Fruit fly (Drosophila melanogaster) whole organism, wandering third instar larva: Measurements from ENCODE around the gene CG4004.

Source experiments
- Abd-B ChIP-seq: fragments of >200 bp; optimal IDR thresholded peaks from 2 replicates; lab custom pipeline; 2017; ENCODE audit warnings: missing biosample characterization, missing genetic modification characterization
- CG9705 ChIP-seq: fragments of 200-800 bp; sonication (Bioruptor generic); optimal IDR thresholded peaks from 2 replicates; lab custom pipeline; 2018; ENCODE audit warnings: missing biosample characterization, mild to moderate bottlenecking, missing genetic modification characterization
- CrebA ChIP-seq: fragments of 200-800 bp; sonication (Bioruptor generic); optimal IDR thresholded peaks from 2 replicates; lab custom pipeline; 2016; ENCODE audit warnings: missing biosample characterization, mild to moderate bottlenecking, missing genetic modification characterization, borderline replicate concordance
- Dfd ChIP-seq: fragments of >200 bp; optimal IDR thresholded peaks from 2 replicates; lab custom pipeline; 2017; ENCODE audit warnings: missing biosample characterization, missing genetic modification characterization
- Dif ChIP-seq: fragments of 200-275, 200-300 bp; sonication (Bioruptor generic); optimal IDR thresholded peaks from 2 replicates; lab custom pipeline; 2018; ENCODE audit warnings: missing biosample characterization, missing genetic modification characterization; ENCODE audit not compliant: partially characterized antibody
- GATAd ChIP-seq: sonication (Bioruptor generic); optimal IDR thresholded peaks from 2 replicates; lab custom pipeline; 2016; ENCODE audit warnings: missing biosample characterization, missing genetic modification characterization
- HLH106 ChIP-seq: fragments of 200-800 bp; optimal IDR thresholded peaks from 3 replicates; lab custom pipeline; 2019; ENCODE audit warnings: missing biosample characterization, mild to moderate bottlenecking, missing genetic modification characterization, moderate library complexity
- Hnf4 ChIP-seq: fragments of 200-800 bp; sonication (Bioruptor generic); optimal IDR thresholded peaks from 2 replicates; lab custom pipeline; 2016; ENCODE audit warnings: missing biosample characterization, mild to moderate bottlenecking, missing genetic modification characterization
- Hr78 ChIP-seq: fragments of >200 bp; optimal IDR thresholded peaks from 2 replicates; lab custom pipeline; 2017; ENCODE audit warnings: missing biosample characterization, missing genetic modification characterization
- Hr83 ChIP-seq: fragments of 200-300 bp; sonication (Bioruptor generic); optimal IDR thresholded peaks from 2 replicates; lab custom pipeline; 2016; ENCODE audit warnings: missing biosample characterization, mild to moderate bottlenecking, missing genetic modification characterization, moderate library complexity; ENCODE audit not compliant: poor library complexity, severe bottlenecking
- Jra ChIP-seq: sonication (Bioruptor generic); optimal IDR thresholded peaks from 2 replicates; lab custom pipeline; 2016; ENCODE audit warnings: missing biosample characterization, missing genetic modification characterization
- Mio ChIP-seq: sonication (Bioruptor generic); optimal IDR thresholded peaks from 2 replicates; lab custom pipeline; 2016; ENCODE audit warnings: missing biosample characterization, missing genetic modification characterization
- Myc ChIP-seq: fragments of >200 bp; optimal IDR thresholded peaks from 2 replicates; lab custom pipeline; 2017
- N ChIP-seq: fragments of >200 bp; optimal IDR thresholded peaks from 2 replicates; lab custom pipeline; 2018; ENCODE audit warnings: missing biosample characterization, missing external identifiers, missing genetic modification characterization
- OdsH ChIP-seq: fragments of 200-800 bp; sonication (Bioruptor generic); optimal IDR thresholded peaks from 2 replicates; lab custom pipeline; 2016; ENCODE audit warnings: missing biosample characterization, mild to moderate bottlenecking, missing genetic modification characterization
- Rel ChIP-seq, 2 experiments: fragments of 200-800 bp; sonication (Bioruptor generic) in 1 of 2; optimal IDR thresholded peaks; 2 replicates in 1 of 2; 3 replicates in 1 of 2; lab custom pipeline; 2016 to 2019; ENCODE audit warnings: mild to moderate bottlenecking in 2 of 2, missing biosample characterization in 2 of 2, missing genetic modification characterization in 2 of 2, moderate library complexity in 1 of 2
- Sp1 ChIP-seq: fragments of 200-800 bp; sonication (Bioruptor generic); optimal IDR thresholded peaks from 3 replicates; lab custom pipeline; 2019; ENCODE audit warnings: missing biosample characterization, mild to moderate bottlenecking, missing genetic modification characterization, moderate library complexity
- Vsx2 ChIP-seq: fragments of 200-300, 225-300 bp; sonication (Bioruptor generic); optimal IDR thresholded peaks from 2 replicates; lab custom pipeline; 2018; ENCODE audit warnings: missing biosample characterization, missing genetic modification characterization; ENCODE audit not compliant: partially characterized antibody
- br ChIP-seq: fragments of 200-800 bp; sonication (Bioruptor generic); optimal IDR thresholded peaks from 2 replicates; lab custom pipeline; 2016; ENCODE audit warnings: missing biosample characterization, missing genetic modification characterization
- brk ChIP-seq: fragments of 200-800 bp; sonication (Bioruptor generic); optimal IDR thresholded peaks from 2 replicates; lab custom pipeline; 2016; ENCODE audit warnings: missing biosample characterization, mild to moderate bottlenecking, missing genetic modification characterization
- dmrt93B ChIP-seq: fragments of 200-800 bp; sonication (Bioruptor generic); optimal IDR thresholded peaks from 2 replicates; lab custom pipeline; 2018; ENCODE audit warnings: missing biosample characterization, mild to moderate bottlenecking, missing genetic modification characterization
- dsf ChIP-seq: sonication (Bioruptor generic); optimal IDR thresholded peaks from 2 replicates; lab custom pipeline; 2016; ENCODE audit warnings: missing biosample characterization, missing genetic modification characterization, borderline replicate concordance
- ey ChIP-seq: fragments of 200-800 bp; sonication (Bioruptor generic); optimal IDR thresholded peaks from 2 replicates; lab custom pipeline; 2016; ENCODE audit warnings: missing biosample characterization, missing genetic modification characterization
- foxo ChIP-seq, 2 experiments: fragments of 200-800 bp; sonication (Bioruptor generic); optimal IDR thresholded peaks; 2 replicates in 1 of 2; 3 replicates in 1 of 2; lab custom pipeline; 2016 to 2017; ENCODE audit warnings: missing biosample characterization in 2 of 2, missing genetic modification characterization in 2 of 2
- fru ChIP-seq: fragments of 200-800 bp; sonication (Bioruptor generic); optimal IDR thresholded peaks from 3 replicates; lab custom pipeline; 2016; ENCODE audit warnings: missing biosample characterization, mild to moderate bottlenecking, missing genetic modification characterization
- h ChIP-seq: fragments of 200-800 bp; sonication (Bioruptor generic); optimal IDR thresholded peaks from 3 replicates; lab custom pipeline; 2016; ENCODE audit warnings: missing biosample characterization, mild to moderate bottlenecking, missing genetic modification characterization
- jim ChIP-seq: fragments of 175-275, 200-325 bp; sonication (Bioruptor generic); optimal IDR thresholded peaks from 2 replicates; lab custom pipeline; 2016; ENCODE audit warnings: missing biosample characterization, mild to moderate bottlenecking, missing genetic modification characterization
- lola ChIP-seq: fragments of >200 bp; optimal IDR thresholded peaks from 2 replicates; lab custom pipeline; 2017; ENCODE audit warnings: missing biosample characterization, missing genetic modification characterization
- pan ChIP-seq: fragments of >200 bp; optimal IDR thresholded peaks from 2 replicates; lab custom pipeline; 2017
- psq ChIP-seq: fragments of 200-800 bp; sonication (Bioruptor generic); optimal IDR thresholded peaks from 3 replicates; lab custom pipeline; 2017; ENCODE audit warnings: missing biosample characterization, mild to moderate bottlenecking, missing genetic modification characterization, moderate library complexity
- rgr ChIP-seq: fragments of 200-800 bp; sonication (Bioruptor generic); optimal IDR thresholded peaks from 3 replicates; lab custom pipeline; 2016; ENCODE audit warnings: missing biosample characterization, mild to moderate bottlenecking, missing genetic modification characterization
- sage ChIP-seq: fragments of 200-800 bp; sonication (Bioruptor generic); optimal IDR thresholded peaks from 2 replicates; lab custom pipeline; 2016; ENCODE audit warnings: missing biosample characterization, mild to moderate bottlenecking, missing genetic modification characterization
- sv ChIP-seq: fragments of 200-800 bp; sonication (Bioruptor generic); optimal IDR thresholded peaks from 3 replicates; lab custom pipeline; 2016; ENCODE audit warnings: missing biosample characterization, missing genetic modification characterization
- tai ChIP-seq: sonication (Bioruptor generic); optimal IDR thresholded peaks from 2 replicates; lab custom pipeline; 2016; ENCODE audit warnings: missing biosample characterization, missing genetic modification characterization
- usp ChIP-seq: fragments of >200 bp; optimal IDR thresholded peaks from 2 replicates; lab custom pipeline; 2017; ENCODE audit warnings: missing biosample characterization, missing genetic modification characterization
- woc ChIP-seq: sonication (Bioruptor generic); optimal IDR thresholded peaks from 2 replicates; lab custom pipeline; 2016; ENCODE audit warnings: missing biosample characterization, mild to moderate bottlenecking, missing genetic modification characterization

The CG4004 gene

DNA sequence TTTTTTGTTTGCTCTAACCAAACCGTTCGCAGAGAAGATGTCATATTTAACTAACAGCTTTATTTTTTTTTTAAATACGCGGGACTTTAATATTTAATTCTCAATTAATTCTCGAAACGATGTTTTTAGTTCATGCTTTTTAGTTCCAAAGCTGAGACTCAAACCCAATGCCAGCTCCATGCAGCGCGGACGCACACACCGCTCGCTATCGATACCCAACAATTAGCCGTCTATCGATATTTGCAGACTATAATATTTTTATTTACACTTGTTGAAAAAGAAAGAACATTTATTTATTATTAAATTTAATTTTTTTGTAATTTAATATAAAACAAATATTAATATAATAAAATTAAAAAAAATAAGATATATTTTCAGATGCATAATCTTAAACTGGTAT is 20.6 kb downstream of the CG4004 start:
- TF ChIP-seq Hr83 (no peak), Myc (lab: Kevin White, UChicago) (peak; percentile 51)

DNA sequence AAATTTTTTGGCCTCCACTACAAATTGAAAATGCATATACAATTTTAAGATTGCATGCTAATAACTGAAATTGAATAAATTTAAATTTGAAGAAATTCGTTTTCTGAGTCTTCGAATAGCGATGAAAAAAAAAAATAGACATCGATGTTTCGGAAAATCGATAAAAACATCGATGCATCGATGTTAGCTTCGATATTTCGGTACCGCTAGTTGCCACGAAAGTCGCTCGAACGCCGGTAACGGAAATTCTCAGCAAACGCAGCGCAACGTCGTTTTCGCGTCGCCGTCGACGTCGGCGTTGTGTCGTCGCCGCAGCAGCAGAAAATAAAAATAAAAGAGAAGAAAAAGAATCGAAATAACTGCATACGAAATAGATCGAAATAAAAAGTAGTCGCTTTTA is 21.1 kb downstream of the CG4004 start, which contains the start of gene Agpat1:
Agpat1 (plus strand) TSS at position 191 of the 400 bp plus-strand sequence.
- no peak for TF ChIP-seq Sp1 (GFP tag; lab: Kevin White, UChicago)
- TF ChIP-seq HLH106 (tag; lab: Kevin White, UChicago): no peak
- TF ChIP-seq Hnf4 (GFP tag; lab: Kevin White, UChicago): no peak
- TF ChIP-seq pan (lab: Kevin White, UChicago): no peak
- TF ChIP-seq Dif (GFP tag; lab: Kevin White, UChicago): no peak
- no peak for TF ChIP-seq Vsx2 (GFP tag; lab: Kevin White, UChicago)
- no peak for TF ChIP-seq Myc (lab: Kevin White, UChicago)
- TF ChIP-seq psq (GFP tag; lab: Kevin White, UChicago): no peak
- TF ChIP-seq Jra (GFP tag; lab: Kevin White, UChicago): no peak

DNA sequence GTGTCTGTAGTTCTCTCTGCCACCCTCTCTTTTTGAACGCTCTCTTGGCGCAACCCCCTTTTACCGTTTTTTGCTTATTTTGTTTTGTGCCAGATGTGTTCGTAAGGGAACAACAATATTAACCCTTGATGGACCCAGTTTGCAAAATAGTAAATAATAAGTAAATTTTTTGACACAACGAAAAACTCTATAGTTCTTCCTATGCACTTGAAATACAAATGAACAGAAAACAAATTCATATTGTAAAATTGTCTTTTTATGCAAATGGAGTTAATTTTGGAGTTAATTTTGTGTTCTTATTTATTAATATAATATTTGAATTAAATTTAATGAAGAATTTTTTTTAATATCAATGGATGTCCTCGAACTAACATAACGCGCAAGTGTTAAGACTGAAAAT is 21.7 kb downstream of the CG4004 start:
- TF ChIP-seq Mio (GFP tag; lab: Kevin White, UChicago): no peak
- TF ChIP-seq dmrt93B (GFP tag; lab: Kevin White, UChicago): no peak
- no peak for TF ChIP-seq Hr78 (GFP tag; lab: Kevin White, UChicago)
- TF ChIP-seq jim (GFP tag; lab: Kevin White, UChicago): no peak
- no peak for TF ChIP-seq dsf (GFP tag; lab: Kevin White, UChicago)
- no peak for TF ChIP-seq Rel (GFP tag; optimal IDR thresholded peaks at IDR 0.05; lab: Kevin White, UChicago)
- TF ChIP-seq Rel (tag; optimal IDR thresholded peaks at IDR 0.05; lab: Kevin White, UChicago): no peak
- TF ChIP-seq Vsx2 (GFP tag; lab: Kevin White, UChicago): no peak
- no peak for TF ChIP-seq foxo (GFP tag; optimal IDR thresholded peaks at IDR 0.05; lab: Kevin White, UChicago)
- TF ChIP-seq brk: no peak
- TF ChIP-seq Dif (GFP tag; lab: Kevin White, UChicago): no peak
- TF ChIP-seq Sp1 (GFP tag; lab: Kevin White, UChicago): no peak
- TF ChIP-seq lola: no peak
- no peak for TF ChIP-seq CrebA
- TF ChIP-seq Dfd (GFP tag; lab: Kevin White, UChicago): no peak

DNA sequence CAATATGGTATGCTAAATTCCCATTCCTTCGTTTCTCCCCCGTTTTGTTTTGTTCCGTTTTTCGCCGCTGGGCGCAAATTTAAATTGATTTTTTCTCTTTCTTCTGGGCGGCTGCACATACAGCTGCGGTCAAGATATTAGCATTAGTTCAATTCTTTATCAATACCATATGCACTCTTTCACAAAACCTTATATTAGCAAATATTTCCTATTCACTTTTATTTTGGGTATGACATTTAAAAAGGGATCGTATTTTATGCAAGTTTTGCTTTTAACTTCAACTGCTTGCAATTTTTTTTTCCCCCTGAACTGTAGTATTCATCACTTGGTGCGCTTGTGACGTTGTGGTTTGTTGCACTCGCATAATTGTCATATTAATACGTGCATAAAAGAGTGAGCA is 22.3 kb downstream of the CG4004 start:
- TF ChIP-seq Sp1 (GFP tag; lab: Kevin White, UChicago) (no peak), ey (GFP tag; lab: Kevin White, UChicago) (no peak), fru (peak; percentile 1), CG9705 (GFP tag; lab: Kevin White, UChicago) (no peak), foxo (GFP tag; optimal IDR thresholded peaks at IDR 0.05; lab: Kevin White, UChicago) (no peak), br (GFP tag; lab: Kevin White, UChicago) (no peak), tai (GFP tag; lab: Kevin White, UChicago) (no peak), Jra (GFP tag; lab: Kevin White, UChicago) (no peak), psq (GFP tag; lab: Kevin White, UChicago) (peak; percentile 15), Hnf4 (GFP tag; lab: Kevin White, UChicago) (peak; percentile 10), sage (GFP tag; lab: Kevin White, UChicago) (no peak), h (GFP tag; lab: Kevin White, UChicago) (no peak), usp (GFP tag; lab: Kevin White, UChicago) (no peak), CrebA (no peak), GATAd (no peak), sv (GFP tag; lab: Kevin White, UChicago) (no peak), N (GFP tag; lab: Kevin White, UChicago) (no peak), pan (lab: Kevin White, UChicago) (no peak)

DNA sequence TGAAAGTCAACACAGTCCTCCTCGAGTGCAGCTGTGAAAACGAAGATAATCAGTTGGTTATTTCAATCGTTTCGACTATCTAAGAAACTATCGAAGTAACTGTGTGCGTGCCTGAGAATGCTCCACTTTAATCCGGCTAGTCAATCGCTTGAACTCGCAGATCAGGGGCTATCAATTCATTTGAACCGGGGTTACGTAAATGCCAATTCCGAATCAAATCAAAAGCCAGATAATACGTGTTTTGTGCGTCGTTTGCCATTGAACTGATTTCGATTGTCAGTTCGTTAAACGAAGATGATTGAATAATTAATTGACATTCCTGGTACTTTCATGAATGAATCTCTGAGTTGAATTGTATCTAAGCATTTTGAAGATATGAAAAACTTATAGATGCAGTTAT is 33.2 kb downstream of the CG4004 start:
- TF ChIP-seq Jra (GFP tag; lab: Kevin White, UChicago) (no peak), usp (GFP tag; lab: Kevin White, UChicago) (no peak), GATAd (no peak), jim (GFP tag; lab: Kevin White, UChicago) (no peak), foxo (GFP tag; optimal IDR thresholded peaks at IDR 0.05; lab: Kevin White, UChicago) (no peak), brk (no peak), woc (GFP tag; lab: Kevin White, UChicago) (no peak), OdsH (GFP tag; lab: Kevin White, UChicago) (no peak), pan (lab: Kevin White, UChicago) (no peak), Rel (GFP tag; optimal IDR thresholded peaks at IDR 0.05; lab: Kevin White, UChicago) (no peak), Rel (tag; optimal IDR thresholded peaks at IDR 0.05; lab: Kevin White, UChicago) (no peak), N (GFP tag; lab: Kevin White, UChicago) (no peak), sv (GFP tag; lab: Kevin White, UChicago) (no peak), rgr (no peak), tai (GFP tag; lab: Kevin White, UChicago) (no peak), HLH106 (tag; lab: Kevin White, UChicago) (no peak), Dif (GFP tag; lab: Kevin White, UChicago) (no peak), sage (GFP tag; lab: Kevin White, UChicago) (no peak), Abd-B (GFP tag; lab: Kevin White, UChicago) (no peak), psq (GFP tag; lab: Kevin White, UChicago) (no peak), fru (no peak)
- TF ChIP-seq, all 38 proteins: peak for 0
